Worm (Caenorhabditis elegans) whole organism, early embryonic: Measurements from ENCODE around the gene R03G5.6.

Experiments
- ama-1 ChIP-seq: fragments of 150-350 bp; optimal IDR thresholded peaks from 2 replicates; lab custom pipeline; 2014
- ceh-36 ChIP-seq: sonication (generic microtip); optimal IDR thresholded peaks from 2 replicates; lab custom pipeline; 2016; ENCODE audit warnings: missing genetic modification characterization, inconsistent platforms, missing compliant biosample characterization
- ets-7 ChIP-seq: sonication (generic microtip); optimal IDR thresholded peaks from 2 replicates; lab custom pipeline; 2016; ENCODE audit warnings: missing genotype, missing genetic modification characterization, missing compliant biosample characterization
- flt-1 ChIP-seq: fragments of 200-800 bp; sonication (Bioruptor generic); IDR thresholded peaks from 2 replicates; pipeline ENCODE4 v1.3.6; 2022; ENCODE audit warnings: missing genetic modification characterization, missing compliant biosample characterization
- hmg-4 ChIP-seq: fragments of 200-800 bp; sonication (Bioruptor generic); optimal IDR thresholded peaks from 2 replicates; lab custom pipeline; 2018; ENCODE audit warnings: mild to moderate bottlenecking, missing genetic modification characterization, missing compliant biosample characterization
- hnd-1 ChIP-seq: sonication (generic microtip); optimal IDR thresholded peaks from 2 replicates; lab custom pipeline; 2016; ENCODE audit warnings: missing genetic modification characterization, missing compliant biosample characterization
- tbx-37 ChIP-seq: fragments of 200-800 bp; sonication (Bioruptor generic); conservative IDR thresholded peaks from 2 replicates; pipeline ENCODE4 v1.3.6; 2022; ENCODE audit warnings: missing genetic modification reagents, missing genetic modification characterization, missing compliant biosample characterization

- TF ChIP-seq ceh-36 (tag; lab: Kevin White, UChicago) = no peak
- TF ChIP-seq flt-1 (GFP tag; lab: Robert Waterston, UW) = no peak
- no peak for TF ChIP-seq tbx-37
- TF ChIP-seq ets-7 = no peak
- no peak for TF ChIP-seq ama-1 (lab: Kevin White, UChicago)
- TF ChIP-seq hnd-1 = no peak
- no peak for TF ChIP-seq hmg-4
These were observed 7.2 kb downstream of the R03G5.6 start for ce11 chrX:7809352-7810196.
